Fruit fly (Drosophila melanogaster) whole organism, embryonic: Measurements from ENCODE around the gene Vlet.

ENCODE experiments used
- Atf-2 ChIP-seq: fragments of 200-800 bp; sonication (Bioruptor generic); optimal IDR thresholded peaks from 2 replicates; lab custom pipeline; 2016; ENCODE audit warnings: missing biosample characterization, missing genetic modification characterization
- B-H1 ChIP-seq: fragments of 200-800 bp; sonication (Bioruptor generic); IDR thresholded peaks from 3 replicates; pipeline ENCODE4 v1.3.6; 2022; ENCODE audit warnings: missing biosample characterization, missing genetic modification characterization
- BEAF-32 ChIP-seq: fragments of 200-800 bp; sonication (Bioruptor generic); optimal IDR thresholded peaks from 3 replicates; lab custom pipeline; 2017; ENCODE audit warnings: missing biosample characterization, missing genetic modification characterization, mild to moderate bottlenecking, moderate library complexity, missing genetic modification reagents
- CG1024 ChIP-seq: fragments of 200-800 bp; sonication (Bioruptor generic); IDR thresholded peaks from 2 replicates; pipeline ENCODE4 v1.3.6; 2022; ENCODE audit warnings: missing biosample characterization, missing genetic modification characterization
- CG11247 ChIP-seq: fragments of 200-800 bp; sonication (Bioruptor generic); IDR thresholded peaks from 2 replicates; pipeline ENCODE4 v1.3.6; 2022; ENCODE audit warnings: missing biosample characterization, missing genetic modification characterization
- CG11398 ChIP-seq: fragments of 200-800 bp; sonication (Bioruptor generic); optimal IDR thresholded peaks from 2 replicates; lab custom pipeline; 2016; ENCODE audit warnings: missing biosample characterization, missing genetic modification characterization
- CG12071 ChIP-seq: fragments of 200-800 bp; sonication (Bioruptor generic); optimal IDR thresholded peaks from 3 replicates; lab custom pipeline; 2018; ENCODE audit warnings: missing biosample characterization, mild to moderate bottlenecking, missing genetic modification characterization
- CG12236 ChIP-seq: fragments of 200-800 bp; sonication (Bioruptor generic); optimal IDR thresholded peaks from 2 replicates; lab custom pipeline; 2016; ENCODE audit warnings: missing biosample characterization, missing genetic modification characterization
- CG1233 ChIP-seq: fragments of 200-800 bp; sonication (Bioruptor generic); optimal IDR thresholded peaks from 4 replicates; lab custom pipeline; 2018; ENCODE audit warnings: missing biosample characterization, mild to moderate bottlenecking, missing genetic modification characterization
- CG13123 ChIP-seq: fragments of 200-800 bp; sonication (Bioruptor generic); optimal IDR thresholded peaks from 2 replicates; lab custom pipeline; 2016; ENCODE audit warnings: missing biosample characterization, missing genetic modification characterization
- CG13424 ChIP-seq: fragments of 200-800 bp; sonication (Bioruptor generic); optimal IDR thresholded peaks from 2 replicates; lab custom pipeline; 2019; ENCODE audit warnings: missing biosample characterization, mild to moderate bottlenecking, missing genetic modification characterization, moderate library complexity
- CG1529 ChIP-seq: fragments of 200-800 bp; sonication (Bioruptor generic); optimal IDR thresholded peaks from 3 replicates; lab custom pipeline; 2018; ENCODE audit warnings: missing biosample characterization, missing genetic modification characterization
- CG1647 ChIP-seq: fragments of 200-800 bp; sonication (Bioruptor generic); optimal IDR thresholded peaks from 3 replicates; lab custom pipeline; 2016; ENCODE audit warnings: missing biosample characterization, missing genetic modification characterization
- CG16863 ChIP-seq: fragments of 200-800 bp; sonication (Bioruptor generic); optimal IDR thresholded peaks from 3 replicates; lab custom pipeline; 2016; ENCODE audit warnings: missing biosample characterization, missing genetic modification characterization
- CG17361 ChIP-seq: fragments of 200-800 bp; sonication (Bioruptor generic); IDR thresholded peaks from 3 replicates; pipeline ENCODE4 v1.3.6; 2022; ENCODE audit warnings: missing biosample characterization, missing genetic modification characterization
- CG17912 ChIP-seq: fragments of 200-800 bp; sonication (Bioruptor generic); optimal IDR thresholded peaks from 2 replicates; lab custom pipeline; 2018; ENCODE audit warnings: missing biosample characterization, mild to moderate bottlenecking, missing genetic modification characterization
- CG30403 ChIP-seq: fragments of 200-800 bp; sonication (Bioruptor generic); optimal IDR thresholded peaks from 3 replicates; lab custom pipeline; 2016; ENCODE audit warnings: missing biosample characterization, missing genetic modification characterization
- CG3847 ChIP-seq: fragments of 200-800 bp; sonication (Bioruptor generic); IDR thresholded peaks from 2 replicates; pipeline ENCODE4 v1.3.6; 2022; ENCODE audit warnings: missing biosample characterization, missing genetic modification characterization
- CG3995 ChIP-seq: fragments of 200-800 bp; sonication (Bioruptor generic); optimal IDR thresholded peaks from 3 replicates; lab custom pipeline; 2016; ENCODE audit warnings: missing biosample characterization, missing genetic modification characterization
- CG4328 ChIP-seq: fragments of 200-800 bp; sonication (Bioruptor generic); optimal IDR thresholded peaks from 3 replicates; lab custom pipeline; 2017; ENCODE audit warnings: missing biosample characterization, missing genetic modification reagents, missing genetic modification characterization
- CG6254 ChIP-seq: fragments of 200-800 bp; sonication (Bioruptor generic); optimal IDR thresholded peaks from 3 replicates; lab custom pipeline; 2017; ENCODE audit warnings: mild to moderate bottlenecking, missing biosample characterization, missing genetic modification reagents, missing genetic modification characterization
- CG6854 ChIP-seq: fragments of 200-800 bp; sonication (Bioruptor generic); optimal IDR thresholded peaks from 3 replicates; lab custom pipeline; 2017; ENCODE audit warnings: missing biosample characterization, mild to moderate bottlenecking, missing genetic modification characterization
- CG7928 ChIP-seq: fragments of 200-800 bp; sonication (Bioruptor generic); optimal IDR thresholded peaks from 2 replicates; lab custom pipeline; 2017; ENCODE audit warnings: missing biosample characterization, mild to moderate bottlenecking, missing genetic modification characterization
- CG8924 ChIP-seq: fragments of 200-800 bp; optimal IDR thresholded peaks from 3 replicates; lab custom pipeline; 2019; ENCODE audit warnings: missing biosample characterization, mild to moderate bottlenecking, missing genetic modification characterization, moderate library complexity
- CHES-1-like ChIP-seq: fragments of 200-800 bp; sonication (Bioruptor generic); optimal IDR thresholded peaks from 2 replicates; lab custom pipeline; 2016; ENCODE audit warnings: missing biosample characterization, missing genetic modification characterization
- Dp ChIP-seq: fragments of 200-800 bp; sonication (Bioruptor generic); optimal IDR thresholded peaks from 2 replicates; lab custom pipeline; 2018; ENCODE audit warnings: missing biosample characterization, mild to moderate bottlenecking, missing genetic modification characterization, moderate library complexity
- Ets97D ChIP-seq: fragments of 200-800 bp; sonication (Bioruptor generic); optimal IDR thresholded peaks from 3 replicates; lab custom pipeline; 2016; ENCODE audit warnings: missing biosample characterization, missing genetic modification characterization
- Fer2 ChIP-seq: fragments of 200-800 bp; sonication (Bioruptor generic); optimal IDR thresholded peaks from 2 replicates; lab custom pipeline; 2018; ENCODE audit warnings: missing biosample characterization, mild to moderate bottlenecking, missing genetic modification characterization, moderate library complexity
- Gsc ChIP-seq: fragments of 200-800 bp; sonication (Bioruptor generic); IDR thresholded peaks from 2 replicates; pipeline ENCODE4 v1.3.6; 2022; ENCODE audit warnings: missing biosample characterization, missing genetic modification characterization
- H2.0 ChIP-seq: fragments of 200-800 bp; sonication (Bioruptor generic); IDR thresholded peaks from 2 replicates; pipeline ENCODE4 v1.3.6; 2022; ENCODE audit warnings: missing biosample characterization, missing genetic modification characterization
- Hmx ChIP-seq: fragments of 200-800 bp; sonication (Bioruptor generic); optimal IDR thresholded peaks from 2 replicates; lab custom pipeline; 2016; ENCODE audit warnings: missing biosample characterization, missing genetic modification characterization
- amos ChIP-seq: fragments of 200-800 bp; sonication (Bioruptor generic); IDR thresholded peaks from 2 replicates; pipeline ENCODE4 v1.3.6; 2022; ENCODE audit warnings: missing biosample characterization, missing genetic modification characterization; ENCODE audit not compliant: partially characterized antibody
- az2 ChIP-seq: fragments of 200-800 bp; sonication (Bioruptor generic); optimal IDR thresholded peaks from 3 replicates; lab custom pipeline; 2016; ENCODE audit warnings: missing biosample characterization, missing genetic modification characterization
- caup ChIP-seq: fragments of 200-800 bp; sonication (Bioruptor generic); optimal IDR thresholded peaks from 3 replicates; lab custom pipeline; 2017; ENCODE audit warnings: missing biosample characterization, mild to moderate bottlenecking, missing genetic modification characterization, moderate library complexity; ENCODE audit not compliant: severe bottlenecking
- en ChIP-seq: fragments of 200-800 bp; sonication (Bioruptor generic); optimal IDR thresholded peaks from 2 replicates; lab custom pipeline; 2016; ENCODE audit warnings: missing biosample characterization, missing genetic modification characterization
- fd102C ChIP-seq: fragments of 200-800 bp; sonication (Bioruptor generic); optimal IDR thresholded peaks from 2 replicates; lab custom pipeline; 2018; ENCODE audit warnings: missing biosample characterization, mild to moderate bottlenecking, missing genetic modification characterization, moderate library complexity
- gsb ChIP-seq: fragments of 200-800 bp; sonication (Bioruptor generic); IDR thresholded peaks from 2 replicates; pipeline ENCODE4 v1.3.6; 2022; ENCODE audit warnings: missing biosample characterization, missing genetic modification characterization
- her ChIP-seq: fragments of 200-800 bp; sonication (Bioruptor generic); optimal IDR thresholded peaks from 2 replicates; lab custom pipeline; 2016; ENCODE audit warnings: missing biosample characterization, missing genetic modification characterization
- jing ChIP-seq: fragments of 200-800 bp; sonication (Bioruptor generic); optimal IDR thresholded peaks from 2 replicates; lab custom pipeline; 2018; ENCODE audit warnings: missing biosample characterization, mild to moderate bottlenecking, missing genetic modification characterization
- kni ChIP-seq: fragments of 200-800 bp; sonication (Bioruptor generic); optimal IDR thresholded peaks from 3 replicates; lab custom pipeline; 2017; ENCODE audit warnings: mild to moderate bottlenecking, missing biosample characterization, missing genetic modification reagents, missing genetic modification characterization
- lbe ChIP-seq: fragments of 200-800 bp; sonication (Bioruptor generic); optimal IDR thresholded peaks from 2 replicates; lab custom pipeline; 2016; ENCODE audit warnings: missing biosample characterization, mild to moderate bottlenecking, missing genetic modification characterization
- mam ChIP-seq: fragments of 200-800 bp; sonication (Bioruptor generic); optimal IDR thresholded peaks from 3 replicates; lab custom pipeline; 2016; ENCODE audit warnings: missing biosample characterization, missing genetic modification characterization
- pb ChIP-seq: fragments of 200-800 bp; sonication (Bioruptor generic); optimal IDR thresholded peaks from 3 replicates; lab custom pipeline; 2016; ENCODE audit warnings: missing biosample characterization, missing genetic modification characterization
- pzg ChIP-seq: fragments of 200-800 bp; sonication (Bioruptor generic); optimal IDR thresholded peaks from 3 replicates; lab custom pipeline; 2018; ENCODE audit warnings: missing biosample characterization, mild to moderate bottlenecking, missing genetic modification characterization, moderate library complexity
- ro ChIP-seq: fragments of 200-800 bp; sonication (Bioruptor generic); IDR thresholded peaks from 2 replicates; pipeline ENCODE4 v1.3.6; 2022; ENCODE audit warnings: missing biosample characterization, missing genetic modification characterization
- schlank ChIP-seq: fragments of 200-800 bp; sonication (Bioruptor generic); optimal IDR thresholded peaks from 2 replicates; lab custom pipeline; 2018; ENCODE audit warnings: missing biosample characterization, mild to moderate bottlenecking, missing genetic modification characterization
- sens ChIP-seq: fragments of 200-800 bp; sonication (Bioruptor generic); peaks from one replicate; lab custom pipeline; 2016; ENCODE audit warnings: missing biosample characterization, missing genetic modification characterization
- sima ChIP-seq: fragments of 200-800 bp; sonication (Bioruptor generic); optimal IDR thresholded peaks from 2 replicates; lab custom pipeline; 2016; ENCODE audit warnings: missing biosample characterization, missing genetic modification characterization
- tio ChIP-seq: fragments of 200-800 bp; sonication (Bioruptor generic); optimal IDR thresholded peaks from 2 replicates; lab custom pipeline; 2017; ENCODE audit warnings: missing biosample characterization, missing genetic modification characterization, inconsistent platforms
- unc-4 ChIP-seq: fragments of 200-800 bp; sonication (Bioruptor generic); IDR thresholded peaks from 2 replicates; pipeline ENCODE4 v1.3.6; 2022; ENCODE audit warnings: missing biosample characterization, missing genetic modification characterization; ENCODE audit not compliant: partially characterized antibody
- z ChIP-seq: fragments of 200-800 bp; sonication (Bioruptor generic); IDR thresholded peaks from 3 replicates; pipeline ENCODE4 v1.3.6; 2022; ENCODE audit warnings: missing biosample characterization, missing genetic modification characterization
- zen ChIP-seq: fragments of 200-800 bp; sonication (Bioruptor generic); optimal IDR thresholded peaks from 3 replicates; lab custom pipeline; 2018; ENCODE audit warnings: missing biosample characterization, mild to moderate bottlenecking, missing genetic modification characterization, moderate library complexity

The Vlet gene

dm6 chrX:11659080-11659479, 19.3 kb downstream of the Vlet start (continued):
- peak; percentile 38 for TF ChIP-seq CG1529 (GFP tag; lab: Kevin White, UChicago)
- TF ChIP-seq schlank (tag; lab: Kevin White, UChicago): no peak
- no peak for TF ChIP-seq fd102C
- no peak for TF ChIP-seq gsb (GFP tag; lab: Robert Waterston, UW)
- no peak for TF ChIP-seq tio (GFP tag; lab: Kevin White, UChicago)
- no peak for TF ChIP-seq CG6854 (GFP tag; lab: Kevin White, UChicago)
- no peak for TF ChIP-seq CG1647 (GFP tag; lab: Kevin White, UChicago)
- peak; percentile 6 for TF ChIP-seq jing (GFP tag; lab: Kevin White, UChicago)
- no peak for TF ChIP-seq CG3847 (GFP tag; lab: Robert Waterston, UW)
- TF ChIP-seq CHES-1-like (GFP tag; lab: Kevin White, UChicago): no peak
- TF ChIP-seq Hmx (GFP tag; lab: Kevin White, UChicago): no peak
- no peak for TF ChIP-seq CG17912 (GFP tag; lab: Kevin White, UChicago)
- TF ChIP-seq Atf-2: no peak
- TF ChIP-seq mam (GFP tag; lab: Kevin White, UChicago): no peak
- no peak for TF ChIP-seq CG11247 (GFP tag; lab: Robert Waterston, UW)
- peak; percentile 52 for TF ChIP-seq CG8924 (tag; lab: Kevin White, UChicago)
- no peak for TF ChIP-seq CG3995 (GFP tag; lab: Kevin White, UChicago)
- no peak for TF ChIP-seq CG7928
- TF ChIP-seq z (GFP tag; lab: Robert Waterston, UW): no peak
- no peak for TF ChIP-seq CG13123 (GFP tag; lab: Kevin White, UChicago)
- TF ChIP-seq CG13424 (tag; lab: Kevin White, UChicago): peak; percentile 72
- TF ChIP-seq lbe (GFP tag; lab: Kevin White, UChicago): no peak
- TF ChIP-seq CG12236 (GFP tag; lab: Kevin White, UChicago): no peak
- TF ChIP-seq CG4328 (GFP tag; lab: Kevin White, UChicago): no peak
- no peak for TF ChIP-seq amos
- no peak for TF ChIP-seq CG16863
- TF ChIP-seq az2 (GFP tag; lab: Kevin White, UChicago): peak; percentile 44
- TF ChIP-seq Dp: no peak
- no peak for TF ChIP-seq her (GFP tag; lab: Kevin White, UChicago)
- TF ChIP-seq en: no peak
- TF ChIP-seq zen (tag; lab: Kevin White, UChicago): no peak
- no peak for TF ChIP-seq H2.0 (GFP tag; lab: Robert Waterston, UW)
- TF ChIP-seq CG1233 (GFP tag; lab: Kevin White, UChicago): no peak
- no peak for TF ChIP-seq CG11398 (GFP tag; lab: Kevin White, UChicago)
- TF ChIP-seq ro: no peak
- TF ChIP-seq sens (GFP tag; lab: Kevin White, UChicago): no peak
- TF ChIP-seq kni (GFP tag; lab: Kevin White, UChicago): peak; percentile 19
- no peak for TF ChIP-seq sima (GFP tag; lab: Kevin White, UChicago)
- TF ChIP-seq CG17361 (GFP tag; lab: Robert Waterston, UW): peak; percentile 52; the same call in 2 of the 3 replicates
- no peak for TF ChIP-seq Gsc (GFP tag; lab: Robert Waterston, UW)
- TF ChIP-seq pb (GFP tag; lab: Kevin White, UChicago): no peak
- TF ChIP-seq caup (GFP tag; lab: Kevin White, UChicago): no peak
- no peak for TF ChIP-seq Ets97D
- no peak for TF ChIP-seq CG12071 (GFP tag; lab: Kevin White, UChicago)
- no peak for TF ChIP-seq CG1024
- TF ChIP-seq unc-4 (GFP tag; lab: Robert Waterston, UW): no peak
- peak; percentile 10 for TF ChIP-seq CG6254
- peak; percentile 36; the same call in 1 of the 3 replicates for TF ChIP-seq B-H1 (GFP tag; lab: Robert Waterston, UW)
- peak; percentile 41 for TF ChIP-seq CG30403 (GFP tag; lab: Kevin White, UChicago)
- no peak for TF ChIP-seq BEAF-32
- TF ChIP-seq pzg (GFP tag; lab: Kevin White, UChicago): no peak
- peak; percentile 3 for TF ChIP-seq Fer2 (tag; lab: Kevin White, UChicago)
